Worm (Caenorhabditis elegans) whole organism, L4/young adult: ENCODE measurements around the gene C07A9.13.
"Not testable (repeated sequence)": the region's sequence is repeated elsewhere in the genome, so short reads cannot be mapped to it uniquely, and the experiment has no call there.

Experiments
- W03F9.2 ChIP-seq: fragments of 150-350 bp; optimal IDR thresholded peaks from 2 replicates; lab custom pipeline; 2014; ENCODE audit warnings: missing biosample characterization, missing genetic modification characterization
- dao-5 ChIP-seq: sonication (generic microtip); optimal IDR thresholded peaks from 2 replicates; lab custom pipeline; 2016; ENCODE audit warnings: missing genotype, missing genetic modification characterization, moderate library complexity, missing compliant biosample characterization
- him-1 ChIP-seq: sonication (generic microtip); optimal IDR thresholded peaks from 2 replicates; lab custom pipeline; 2016; ENCODE audit warnings: missing genotype, missing genetic modification reagents, missing genetic modification characterization, missing compliant biosample characterization

ce11 chrIII:9682729-9683128, 1.6 kb upstream of the C07A9.13 start, which contains the start of gene C07A9.5:
- TF ChIP-seq him-1; W03F9.2 (tag; lab: Kevin White, UChicago); dao-5 (tag; lab: Kevin White, UChicago): not testable (repeated sequence)
